Worm (Caenorhabditis elegans): ENCODE measurements around the gene ddp-1.
A peak's percentile ranks its signal among the peaks of the same experiment; 100 is the strongest.

The ddp-1 gene

ce11 chrIII:1853944-1854343 is 5.7 kb upstream of the ddp-1 start:
- no peak for TF ChIP-seq lin-11 (tag; optimal IDR thresholded peaks at IDR 0.05)
- no peak for TF ChIP-seq dve-1 (tag; optimal IDR thresholded peaks at IDR 0.05)
- no peak for TF ChIP-seq ceh-22 (tag; optimal IDR thresholded peaks at IDR 0.05)
- no peak for TF ChIP-seq elt-2 (tag; optimal IDR thresholded peaks at IDR 0.05)
- no peak for TF ChIP-seq elt-4 (tag; optimal IDR thresholded peaks at IDR 0.05)
- TF ChIP-seq ceh-2 (tag; optimal IDR thresholded peaks at IDR 0.05): no peak
- no peak for TF ChIP-seq nhr-11 (tag; optimal IDR thresholded peaks at IDR 0.05)
- TF ChIP-seq hlh-30 (tag; optimal IDR thresholded peaks at IDR 0.05; ENCODE audit: insufficient read depth): no peak
- no peak for TF ChIP-seq ref-2 (tag; optimal IDR thresholded peaks at IDR 0.05)

- TF ChIP-seq nfya-1 (tag; optimal IDR thresholded peaks at IDR 0.05): no peak
- no peak for TF ChIP-seq unc-3 (GFP tag; conservative IDR thresholded peaks at IDR 0.05)
- TF ChIP-seq unc-3 (tag; optimal IDR thresholded peaks at IDR 0.05): no peak
- no peak for TF ChIP-seq che-1 (tag; optimal IDR thresholded peaks at IDR 0.05)
- no peak for TF ChIP-seq dmd-4 (tag; optimal IDR thresholded peaks at IDR 0.05; ENCODE audit: borderline replicate concordance)
- TF ChIP-seq unc-86 (tag; optimal IDR thresholded peaks at IDR 0.05): no peak
- no peak for TF ChIP-seq lin-11 (tag; optimal IDR thresholded peaks at IDR 0.05)
- TF ChIP-seq ceh-45 (GFP tag; IDR thresholded peaks at IDR 0.05): no peak
- no peak for TF ChIP-seq nhr-11 (tag; optimal IDR thresholded peaks at IDR 0.05)
- no peak for TF ChIP-seq rnt-1 (tag; optimal IDR thresholded peaks at IDR 0.05)
- TF ChIP-seq ttx-3 (tag; optimal IDR thresholded peaks at IDR 0.05): no peak
- no peak for TF ChIP-seq ama-1 (optimal IDR thresholded peaks at IDR 0.05)
- no peak for TF ChIP-seq ceh-9 (tag; optimal IDR thresholded peaks at IDR 0.05)
- TF ChIP-seq ceh-19 (GFP tag; optimal IDR thresholded peaks at IDR 0.05): no peak
- no peak for TF ChIP-seq ztf-16 (tag; optimal IDR thresholded peaks at IDR 0.05)
- no peak for TF ChIP-seq npax-4 (tag; optimal IDR thresholded peaks at IDR 0.05)
- no peak for TF ChIP-seq ceh-22 (tag; optimal IDR thresholded peaks at IDR 0.05)
- TF ChIP-seq ceh-30 (tag; optimal IDR thresholded peaks at IDR 0.05): no peak
- no peak for TF ChIP-seq elt-4 (tag; optimal IDR thresholded peaks at IDR 0.05)
- no peak for TF ChIP-seq hlh-8 (tag; optimal IDR thresholded peaks at IDR 0.05)
- TF ChIP-seq elt-2 (tag; optimal IDR thresholded peaks at IDR 0.05): no peak
These were observed 4.6 kb upstream of the ddp-1 start, which contains the start of gene hlh-33 for ce11 chrIII:1855092-1855491. Gene hlh-33, plus strand, starts transcription at chrIII:1855392.

ce11 chrIII:1856175-1856574 is 3.5 kb upstream of the ddp-1 start:
- TF ChIP-seq dve-1 (tag; optimal IDR thresholded peaks at IDR 0.05): peak; percentile 61
- no peak for TF ChIP-seq ceh-31 (tag; optimal IDR thresholded peaks at IDR 0.05)

ce11 chrIII:1856679-1857078 is 3.0 kb upstream of the ddp-1 start:
- TF ChIP-seq hlh-6 (tag; optimal IDR thresholded peaks at IDR 0.05): no peak
- no peak for TF ChIP-seq rnt-1 (tag; optimal IDR thresholded peaks at IDR 0.05)
- no peak for TF ChIP-seq ceh-2 (tag; optimal IDR thresholded peaks at IDR 0.05)
- TF ChIP-seq odd-2 (tag; optimal IDR thresholded peaks at IDR 0.05): no peak
- no peak for TF ChIP-seq hlh-13 (GFP tag; optimal IDR thresholded peaks at IDR 0.05)
- no peak for TF ChIP-seq zip-5 (tag; optimal IDR thresholded peaks at IDR 0.05)
- no peak for TF ChIP-seq ceh-24 (tag; optimal IDR thresholded peaks at IDR 0.05)
- TF ChIP-seq T23F11.4 (GFP tag; optimal IDR thresholded peaks at IDR 0.05): no peak
- TF ChIP-seq ahr-1 (tag; optimal IDR thresholded peaks at IDR 0.05): no peak
- no peak for TF ChIP-seq ets-4 (tag; optimal IDR thresholded peaks at IDR 0.05)
- no peak for TF ChIP-seq unc-55 (GFP tag; optimal IDR thresholded peaks at IDR 0.05)
- TF ChIP-seq pros-1 (tag; optimal IDR thresholded peaks at IDR 0.05): no peak
- TF ChIP-seq ceh-30 (tag; optimal IDR thresholded peaks at IDR 0.05): no peak
- TF ChIP-seq dve-1 (tag; optimal IDR thresholded peaks at IDR 0.05): no peak
- TF ChIP-seq K09A11.1 (tag; optimal IDR thresholded peaks at IDR 0.05; ENCODE audit: insufficient read depth): no peak
- no peak for TF ChIP-seq ceh-45 (GFP tag; IDR thresholded peaks at IDR 0.05)
- TF ChIP-seq F13H6.1 (tag; optimal IDR thresholded peaks at IDR 0.05): no peak
- TF ChIP-seq ama-1 (optimal IDR thresholded peaks at IDR 0.05): no peak
